Worm (Caenorhabditis elegans) whole organism, L4 larva: ENCODE results near the gene C42D4.13.

Source experiments
- F49E8.2 ChIP-seq: sonication (generic microtip); optimal IDR thresholded peaks from 2 replicates; lab custom pipeline; 2016; ENCODE audit warnings: missing compliant biosample characterization, mild to moderate bottlenecking, missing genetic modification characterization, borderline replicate concordance
- T20F7.1 ChIP-seq: fragments of 200-800 bp; sonication (Bioruptor generic); optimal IDR thresholded peaks from 2 replicates; lab custom pipeline; 2018; ENCODE audit warnings: mild to moderate bottlenecking, missing genetic modification characterization, missing compliant biosample characterization
- Y48G9A.11 ChIP-seq: fragments of 200-800 bp; sonication (Bioruptor generic); IDR thresholded peaks from 2 replicates; pipeline ENCODE4 v1.3.6; 2022; ENCODE audit warnings: missing genetic modification reagents, missing genetic modification characterization, missing compliant biosample characterization
- aha-1 ChIP-seq: fragments of 150-350 bp; peaks from one replicate; lab custom pipeline; 2014; ENCODE audit warnings: missing biosample characterization, missing genetic modification characterization
- ama-1 ChIP-seq: fragments of 150-350 bp; optimal IDR thresholded peaks from 2 replicates; lab custom pipeline; 2014; ENCODE audit warnings: inconsistent platforms, mixed read lengths
- ceh-20 ChIP-seq: fragments of 200-800 bp; sonication (Bioruptor generic); IDR thresholded peaks from 2 replicates; pipeline ENCODE4 v1.3.6; 2022; ENCODE audit warnings: missing genetic modification reagents, missing genetic modification characterization, missing compliant biosample characterization
- ceh-28 ChIP-seq: fragments of 150-350 bp; optimal IDR thresholded peaks from 2 replicates; lab custom pipeline; 2014; ENCODE audit warnings: missing biosample characterization, missing genetic modification reagents, missing genetic modification characterization
- ceh-62 ChIP-seq: sonication (generic microtip); optimal IDR thresholded peaks from 2 replicates; lab custom pipeline; 2017; ENCODE audit warnings: missing biosample characterization, missing genetic modification characterization
- ces-1 ChIP-seq: fragments of 150-350 bp; sonication (generic microtip); optimal IDR thresholded peaks from 4 replicates; lab custom pipeline; 2014; ENCODE audit warnings: missing biosample characterization, missing genetic modification reagents, missing genetic modification characterization
- ctbp-1 ChIP-seq: fragments of 200-800 bp; sonication (Bioruptor generic); IDR thresholded peaks from 2 replicates; pipeline ENCODE4 v1.3.6; 2022; ENCODE audit warnings: missing genetic modification reagents, missing genetic modification characterization, missing compliant biosample characterization
- daf-8 ChIP-seq: fragments of 200-800 bp; sonication (Bioruptor generic); IDR thresholded peaks from 2 replicates; pipeline ENCODE4 v1.3.6; 2022; ENCODE audit warnings: missing genetic modification characterization, missing compliant biosample characterization
- dmd-6 ChIP-seq: fragments of 200-800 bp; sonication (Bioruptor generic); IDR thresholded peaks from 2 replicates; pipeline ENCODE4 v1.3.6; 2022; ENCODE audit warnings: missing genetic modification reagents, missing genetic modification characterization, missing compliant biosample characterization
- dmd-8 ChIP-seq: fragments of 200-800 bp; sonication (Bioruptor generic); IDR thresholded peaks from 2 replicates; pipeline ENCODE4 v1.3.6; 2022; ENCODE audit warnings: missing genetic modification characterization, missing compliant biosample characterization
- dpl-1 ChIP-seq: fragments of 150-350 bp; optimal IDR thresholded peaks from 2 replicates; lab custom pipeline; 2014; ENCODE audit warnings: missing biosample characterization, missing genetic modification reagents, missing genetic modification characterization
- duxl-1 ChIP-seq: sonication (generic microtip); optimal IDR thresholded peaks from 2 replicates; lab custom pipeline; 2016; ENCODE audit warnings: mild to moderate bottlenecking, missing genetic modification characterization, moderate library complexity, missing compliant biosample characterization; ENCODE audit not compliant: poor library complexity
- dve-1 ChIP-seq: sonication (generic microtip); optimal IDR thresholded peaks from 2 replicates; lab custom pipeline; 2017; ENCODE audit warnings: antibody characterized with exemption, mild to moderate bottlenecking, missing genetic modification characterization, missing compliant biosample characterization; ENCODE audit not compliant: insufficient read depth
- egl-27 ChIP-seq: sonication (generic microtip); optimal IDR thresholded peaks from 3 replicates; lab custom pipeline; 2017; ENCODE audit warnings: missing biosample characterization, missing genetic modification reagents, missing genetic modification characterization
- fkh-10 ChIP-seq: fragments of 150-350 bp; optimal IDR thresholded peaks from 2 replicates; lab custom pipeline; 2014; ENCODE audit warnings: missing biosample characterization, missing genetic modification reagents, missing genetic modification characterization
- gei-8 ChIP-seq: fragments of 200-800 bp; sonication (Bioruptor generic); optimal IDR thresholded peaks from 2 replicates; lab custom pipeline; 2018; ENCODE audit warnings: mild to moderate bottlenecking, missing genetic modification characterization, missing compliant biosample characterization
- hlh-30 ChIP-seq: sonication (generic microtip); optimal IDR thresholded peaks from 2 replicates; lab custom pipeline; 2017; ENCODE audit warnings: antibody characterized with exemption, mild to moderate bottlenecking, missing genetic modification characterization, missing compliant biosample characterization; ENCODE audit not compliant: insufficient read depth
- jun-1 ChIP-seq: fragments of 150-350 bp; optimal IDR thresholded peaks from 2 replicates; lab custom pipeline; 2014; ENCODE audit warnings: missing biosample characterization, missing genetic modification reagents, missing genetic modification characterization
- lin-1 ChIP-seq: fragments of 200-800 bp; sonication (Bioruptor generic); IDR thresholded peaks from 2 replicates; pipeline ENCODE4 v1.3.6; 2022; ENCODE audit warnings: missing genetic modification reagents, missing genetic modification characterization, missing compliant biosample characterization
- lin-15B ChIP-seq: fragments of 150-350 bp; sonication (generic microtip); optimal IDR thresholded peaks from 3 replicates; lab custom pipeline; 2014; ENCODE audit warnings: missing biosample characterization, missing genetic modification characterization
- lin-38 ChIP-seq: fragments of 200-800 bp; sonication (Bioruptor generic); IDR thresholded peaks from 2 replicates; pipeline ENCODE4 v1.3.6; 2022; ENCODE audit warnings: missing genetic modification reagents, missing genetic modification characterization, missing compliant biosample characterization
- lin-39 ChIP-seq: fragments of 150-350 bp; optimal IDR thresholded peaks from 2 replicates; lab custom pipeline; 2014; ENCODE audit warnings: missing biosample characterization, missing genetic modification reagents, missing genetic modification characterization
- lir-3 ChIP-seq: sonication (generic microtip); optimal IDR thresholded peaks from 2 replicates; lab custom pipeline; 2016; ENCODE audit warnings: mild to moderate bottlenecking, missing genetic modification characterization, missing compliant biosample characterization
- lsy-2 ChIP-seq, 2 experiments: fragments of 150-350 bp in 1 of 2; sonication (generic microtip) in 1 of 2; optimal IDR thresholded peaks; 2 replicates each; lab custom pipeline; 2014 to 2017; ENCODE audit warnings: missing biosample characterization in 2 of 2, missing genetic modification characterization in 2 of 2
- madf-9 ChIP-seq: fragments of 200-800 bp; sonication (Bioruptor generic); conservative IDR thresholded peaks from 2 replicates; pipeline ENCODE4 v1.3.6; 2022; ENCODE audit warnings: missing genetic modification reagents, missing genetic modification characterization, missing compliant biosample characterization
- mep-1 ChIP-seq: fragments of 150-350 bp; sonication (generic microtip); optimal IDR thresholded peaks from 3 replicates; lab custom pipeline; 2014; ENCODE audit warnings: missing biosample characterization, missing genetic modification characterization
- mes-2 ChIP-seq: sonication (generic microtip); optimal IDR thresholded peaks from 2 replicates; lab custom pipeline; 2016; ENCODE audit warnings: missing genotype, mild to moderate bottlenecking, missing genetic modification characterization, missing compliant biosample characterization; ENCODE audit not compliant: poor library complexity, severe bottlenecking
- mxl-2 ChIP-seq: fragments of 200-800 bp; sonication (Bioruptor generic); conservative IDR thresholded peaks from 2 replicates; pipeline ENCODE4 v1.3.6; 2022; ENCODE audit warnings: missing genetic modification reagents, missing genetic modification characterization, missing compliant biosample characterization
- mxl-3 ChIP-seq: fragments of 200-800 bp; sonication (Bioruptor generic); optimal IDR thresholded peaks from 2 replicates; lab custom pipeline; 2018; ENCODE audit warnings: mild to moderate bottlenecking, missing genetic modification characterization, missing compliant biosample characterization
- nhr-10 ChIP-seq: fragments of 150-350 bp; optimal IDR thresholded peaks from 2 replicates; lab custom pipeline; 2014; ENCODE audit warnings: missing biosample characterization, missing genetic modification characterization
- nhr-11 ChIP-seq: fragments of 150-350 bp; optimal IDR thresholded peaks from 2 replicates; lab custom pipeline; 2014; ENCODE audit warnings: missing biosample characterization, missing genetic modification characterization
- nhr-111 ChIP-seq: fragments of 200-800 bp; sonication (Bioruptor generic); optimal IDR thresholded peaks from 2 replicates; lab custom pipeline; 2018; ENCODE audit warnings: mild to moderate bottlenecking, missing genetic modification characterization, missing compliant biosample characterization
- nhr-237 ChIP-seq: sonication (generic microtip); optimal IDR thresholded peaks from 2 replicates; lab custom pipeline; 2017; ENCODE audit warnings: missing biosample characterization, missing genetic modification characterization
- nhr-28 ChIP-seq: fragments of 150-350 bp; optimal IDR thresholded peaks from 2 replicates; lab custom pipeline; 2014; ENCODE audit warnings: missing biosample characterization, missing genetic modification characterization
- nhr-48 ChIP-seq: sonication (generic microtip); optimal IDR thresholded peaks from 2 replicates; lab custom pipeline; 2016; ENCODE audit warnings: mild to moderate bottlenecking, missing genetic modification characterization, missing compliant biosample characterization
- nhr-6 ChIP-seq: fragments of 150-350 bp; optimal IDR thresholded peaks from 2 replicates; lab custom pipeline; 2014; ENCODE audit warnings: missing biosample characterization, missing genetic modification characterization
- nhr-76 ChIP-seq: fragments of 150-350 bp; optimal IDR thresholded peaks from 2 replicates; lab custom pipeline; 2014; ENCODE audit warnings: missing biosample characterization, missing genetic modification characterization
- pha-4 ChIP-seq, 2 experiments: fragments of 150-350 bp in 1 of 2; fragments of 200-800 bp in 1 of 2; sonication (Bioruptor generic) in 1 of 2; IDR thresholded peaks in 1 of 2; optimal IDR thresholded peaks in 1 of 2; 2 replicates each; pipeline versions ENCODE4 v1.3.6 to Lab custom; 2014 to 2022; ENCODE audit warnings: missing genetic modification characterization in 2 of 2, missing genetic modification reagents in 2 of 2, missing biosample characterization in 1 of 2, missing compliant biosample characterization in 1 of 2
- php-3 ChIP-seq: fragments of 200-800 bp; sonication (Bioruptor generic); IDR thresholded peaks from 2 replicates; pipeline ENCODE4 v1.3.6; 2022; ENCODE audit warnings: missing genetic modification reagents, missing genetic modification characterization, missing compliant biosample characterization
- rbr-2 ChIP-seq: sonication (generic microtip); optimal IDR thresholded peaks from 2 replicates; lab custom pipeline; 2016; ENCODE audit warnings: missing genotype, missing genetic modification characterization, missing compliant biosample characterization
- sdz-12 ChIP-seq: fragments of 200-800 bp; sonication (Bioruptor generic); optimal IDR thresholded peaks from 2 replicates; lab custom pipeline; 2018; ENCODE audit warnings: mild to moderate bottlenecking, missing genetic modification characterization, missing compliant biosample characterization
- set-16 ChIP-seq: fragments of 200-800 bp; sonication (Bioruptor generic); IDR thresholded peaks from 2 replicates; pipeline ENCODE4 v1.3.6; 2022; ENCODE audit warnings: missing genetic modification reagents, missing genetic modification characterization, missing compliant biosample characterization
- tag-97 ChIP-seq: fragments of 200-800 bp; sonication (Bioruptor generic); IDR thresholded peaks from 2 replicates; pipeline ENCODE4 v1.3.6; 2022; ENCODE audit warnings: missing genetic modification characterization, missing compliant biosample characterization
- tra-1 ChIP-seq: fragments of 200-800 bp; sonication (Bioruptor generic); IDR thresholded peaks from 2 replicates; pipeline ENCODE4 v1.3.6; 2022; ENCODE audit warnings: missing genetic modification reagents, missing genetic modification characterization, missing compliant biosample characterization
- unc-39 ChIP-seq: sonication (generic microtip); optimal IDR thresholded peaks from 2 replicates; lab custom pipeline; 2017; ENCODE audit warnings: missing biosample characterization, missing genetic modification characterization

C42D4.13 gene

DNA sequence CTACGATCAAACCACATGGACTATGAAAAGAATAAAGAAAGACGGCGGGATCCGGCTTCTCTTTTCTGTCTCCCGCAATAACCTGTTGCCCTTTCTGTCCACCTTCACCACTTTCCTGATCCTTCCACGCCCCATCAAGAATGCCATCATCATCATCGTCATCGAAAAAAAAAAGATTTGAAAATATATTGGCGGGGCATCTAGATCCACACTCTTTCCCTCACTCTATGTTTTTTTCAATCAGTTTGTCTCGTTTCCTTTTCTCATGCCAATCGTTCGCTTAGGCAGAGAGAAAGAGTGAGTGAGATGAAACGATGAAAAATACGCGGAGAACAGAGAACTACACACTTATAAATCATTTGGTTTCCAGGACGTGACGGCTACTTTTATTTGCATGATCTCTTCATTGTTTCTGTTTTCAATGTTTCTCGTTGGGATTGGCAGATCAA, 45.7 kb upstream of the C42D4.13 start (continued):
- no peak for TF ChIP-seq tag-97 (GFP tag; lab: Robert Waterston, UW)
- no peak for TF ChIP-seq nhr-76 (tag; lab: Kevin White, UChicago)
- TF ChIP-seq lsy-2 (tag; optimal IDR thresholded peaks at IDR 0.05; lab: Kevin White, UChicago) = no peak
- TF ChIP-seq nhr-10 (tag; lab: Kevin White, UChicago) = no peak
- TF ChIP-seq lin-1 (GFP tag; lab: Robert Waterston, UW) = no peak
- peak; percentile 41 for TF ChIP-seq aha-1 (tag; lab: Kevin White, UChicago)
- no peak for TF ChIP-seq lir-3 (tag; lab: Kevin White, UChicago)
- no peak for TF ChIP-seq ama-1 (lab: Kevin White, UChicago)
- no peak for TF ChIP-seq mes-2 (tag; lab: Kevin White, UChicago)
- TF ChIP-seq duxl-1 (tag; lab: Kevin White, UChicago) = no peak
- no peak for TF ChIP-seq nhr-237 (tag; lab: Kevin White, UChicago)
- TF ChIP-seq nhr-111 (GFP tag; lab: Kevin White, UChicago) = no peak
- TF ChIP-seq ceh-28 (tag; lab: Kevin White, UChicago) = no peak
- no peak for TF ChIP-seq unc-39
- no peak for TF ChIP-seq fkh-10
- no peak for TF ChIP-seq madf-9
- no peak for TF ChIP-seq mxl-2
- TF ChIP-seq tra-1 = no peak
- TF ChIP-seq T20F7.1 (GFP tag; lab: Kevin White, UChicago) = no peak
- no peak for TF ChIP-seq dve-1 (tag; lab: Kevin White, UChicago)
- TF ChIP-seq set-16 (GFP tag; lab: Robert Waterston, UW) = no peak
- no peak for TF ChIP-seq gei-8 (GFP tag; lab: Kevin White, UChicago)
- no peak for TF ChIP-seq ceh-20
- no peak for TF ChIP-seq jun-1 (tag; lab: Kevin White, UChicago)

DNA sequence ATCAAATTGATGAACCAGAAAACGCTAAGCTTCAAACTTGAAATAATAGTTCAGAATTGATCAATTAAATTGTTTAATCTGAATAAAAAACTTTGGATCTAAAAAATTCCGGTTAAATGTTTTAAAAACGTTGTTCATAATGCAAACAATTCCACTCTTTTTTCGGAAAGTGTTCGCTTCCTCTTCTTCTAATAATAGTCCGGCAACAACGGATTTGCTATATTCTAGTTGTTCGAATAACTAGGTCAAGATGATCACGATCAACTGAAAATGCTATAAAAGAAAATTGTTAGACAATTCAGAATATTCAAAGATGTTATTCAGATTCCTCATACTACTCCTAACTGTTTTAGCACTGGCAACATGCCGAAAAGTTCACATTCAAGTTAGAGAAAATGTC, 43.0 kb upstream of the C42D4.13 start, which contains the start of gene D2024.4:
TSS of gene D2024.4 (plus strand) at position 301 of the 400 bp plus-strand sequence.
- TF ChIP-seq php-3 (GFP tag; lab: Robert Waterston, UW) (no peak), lin-38 (no peak), lin-15B (tag; lab: Kevin White, UChicago) (no peak), mes-2 (tag; lab: Kevin White, UChicago) (no peak), nhr-11 (tag; lab: Kevin White, UChicago) (no peak), rbr-2 (tag; lab: Kevin White, UChicago) (no peak), madf-9 (no peak), nhr-48 (tag; lab: Kevin White, UChicago) (no peak), mxl-3 (GFP tag; lab: Kevin White, UChicago) (no peak), ces-1 (GFP tag; lab: Kevin White, UChicago) (no peak)

DNA sequence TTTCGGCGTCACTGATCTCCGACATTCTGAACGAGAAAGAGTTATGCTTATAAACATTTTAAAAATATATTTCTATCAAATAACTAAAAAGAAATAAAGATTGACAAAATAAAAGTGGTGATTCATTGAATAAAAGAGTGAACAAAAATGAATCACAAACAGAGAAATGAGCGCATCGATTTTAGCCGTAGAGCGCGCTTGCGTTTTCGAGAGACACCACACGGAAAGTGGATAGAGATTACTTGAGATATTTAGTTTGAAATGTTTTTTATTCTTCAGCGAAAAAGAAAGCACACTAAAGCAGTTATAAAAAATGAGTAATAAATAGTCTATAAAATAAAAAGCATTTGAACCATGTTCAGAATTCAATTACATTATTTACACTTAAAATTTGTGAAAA, 42.3 kb upstream of the C42D4.13 start, which contains the start of gene cap-1:
TSS of gene cap-1 (minus strand) at position 26 of the 400 bp plus-strand sequence.
- TF ChIP-seq dmd-6 (GFP tag; lab: Robert Waterston, UW) (0 out of 2 replicates have a peak, but pooled peaks have one; percentile 29), ceh-62 (tag; lab: Kevin White, UChicago) (no peak), F49E8.2 (tag; lab: Kevin White, UChicago) (no peak), fkh-10 (peak; percentile 17), duxl-1 (tag; lab: Kevin White, UChicago) (no peak), egl-27 (tag; lab: Kevin White, UChicago) (no peak), mes-2 (tag; lab: Kevin White, UChicago) (peak; percentile 96), nhr-28 (tag; lab: Kevin White, UChicago) (peak; percentile 72), lin-39 (tag; lab: Kevin White, UChicago) (no peak), pha-4 (GFP tag; IDR thresholded peaks at IDR 0.05; lab: Robert Waterston, UW) (no peak), pha-4 (tag; optimal IDR thresholded peaks at IDR 0.05; lab: Kevin White, UChicago) (peak; percentile 94), nhr-6 (tag; lab: Kevin White, UChicago) (peak; percentile 71), mxl-2 (no peak), dpl-1 (GFP tag; lab: Kevin White, UChicago) (peak; percentile 58), dmd-8 (GFP tag; lab: Robert Waterston, UW) (no peak), ctbp-1 (GFP tag; lab: Robert Waterston, UW) (no peak), mep-1 (tag; lab: Kevin White, UChicago) (peak; percentile 88), dve-1 (tag; lab: Kevin White, UChicago) (peak; percentile 86), daf-8 (GFP tag; lab: Robert Waterston, UW) (no peak), hlh-30 (peak; percentile 36), sdz-12 (no peak), Y48G9A.11 (no peak)
